Fruit fly (Drosophila melanogaster) whole organism, embryonic: Measurements from ENCODE around the gene CG12056.

Source experiments
- Aef1 ChIP-seq: fragments of 200-800 bp; sonication (Bioruptor generic); IDR thresholded peaks from 3 replicates; pipeline ENCODE4 v1.3.6; 2022; ENCODE audit warnings: missing biosample characterization, missing genetic modification characterization
- Antp ChIP-seq: fragments of 200-800 bp; sonication (Bioruptor generic); optimal IDR thresholded peaks from 3 replicates; lab custom pipeline; 2016; ENCODE audit warnings: missing biosample characterization, missing genetic modification characterization
- Awh ChIP-seq: fragments of 200-800 bp; sonication (Bioruptor generic); IDR thresholded peaks from 2 replicates; pipeline ENCODE4, ENCODE4 v1.3.6; 2022; ENCODE audit warnings: missing biosample characterization, missing genetic modification characterization
- B-H1 ChIP-seq: fragments of 200-800 bp; sonication (Bioruptor generic); IDR thresholded peaks from 3 replicates; pipeline ENCODE4 v1.3.6; 2022; ENCODE audit warnings: missing biosample characterization, missing genetic modification characterization
- CG11398 ChIP-seq: fragments of 200-800 bp; sonication (Bioruptor generic); optimal IDR thresholded peaks from 2 replicates; lab custom pipeline; 2016; ENCODE audit warnings: missing biosample characterization, missing genetic modification characterization
- CG11504 ChIP-seq: fragments of 200-800 bp; sonication (Bioruptor generic); optimal IDR thresholded peaks from 3 replicates; lab custom pipeline; 2019; ENCODE audit warnings: missing biosample characterization, mild to moderate bottlenecking, missing genetic modification characterization, moderate library complexity
- CG12071 ChIP-seq: fragments of 200-800 bp; sonication (Bioruptor generic); optimal IDR thresholded peaks from 3 replicates; lab custom pipeline; 2018; ENCODE audit warnings: missing biosample characterization, mild to moderate bottlenecking, missing genetic modification characterization
- CG12219 ChIP-seq: fragments of 200-800 bp; sonication (Bioruptor generic); optimal IDR thresholded peaks from 3 replicates; lab custom pipeline; 2018; ENCODE audit warnings: missing biosample characterization, mild to moderate bottlenecking, missing genetic modification characterization
- CG12942 ChIP-seq: fragments of 200-800 bp; sonication (Bioruptor generic); optimal IDR thresholded peaks from 3 replicates; lab custom pipeline; 2016; ENCODE audit warnings: missing biosample characterization, missing genetic modification characterization
- CG13123 ChIP-seq: fragments of 200-800 bp; sonication (Bioruptor generic); optimal IDR thresholded peaks from 2 replicates; lab custom pipeline; 2016; ENCODE audit warnings: missing biosample characterization, missing genetic modification characterization
- CG13624 ChIP-seq: fragments of 200-800 bp; sonication (Bioruptor generic); optimal IDR thresholded peaks from 2 replicates; lab custom pipeline; 2016; ENCODE audit warnings: missing biosample characterization, missing genetic modification characterization
- CG13894 ChIP-seq: fragments of 200-800 bp; sonication (Bioruptor generic); optimal IDR thresholded peaks from 3 replicates; lab custom pipeline; 2018; ENCODE audit warnings: missing biosample characterization, mild to moderate bottlenecking, missing genetic modification characterization, moderate library complexity
- CG14710 ChIP-seq: fragments of 200-800 bp; sonication (Bioruptor generic); optimal IDR thresholded peaks from 3 replicates; lab custom pipeline; 2019; ENCODE audit warnings: missing biosample characterization, mild to moderate bottlenecking, missing genetic modification characterization, moderate library complexity
- CG15479 ChIP-seq: fragments of 200-800 bp; sonication (Bioruptor generic); optimal IDR thresholded peaks from 3 replicates; lab custom pipeline; 2019; ENCODE audit warnings: missing biosample characterization, mild to moderate bottlenecking, missing genetic modification characterization, moderate library complexity
- CG15514 ChIP-seq: fragments of 200-800 bp; sonication (Bioruptor generic); optimal IDR thresholded peaks from 3 replicates; lab custom pipeline; 2017; ENCODE audit warnings: missing biosample characterization, missing genetic modification characterization, mild to moderate bottlenecking, moderate library complexity, missing genetic modification reagents
- CG15601 ChIP-seq: fragments of 200-800 bp; sonication (Bioruptor generic); optimal IDR thresholded peaks from 3 replicates; lab custom pipeline; 2019; ENCODE audit warnings: missing biosample characterization, mild to moderate bottlenecking, missing genetic modification characterization, moderate library complexity
- CG1603 ChIP-seq: fragments of 200-800 bp; sonication (Bioruptor generic); optimal IDR thresholded peaks from 2 replicates; lab custom pipeline; 2019; ENCODE audit warnings: missing biosample characterization, mild to moderate bottlenecking, missing genetic modification characterization, moderate library complexity
- CG17361 ChIP-seq: fragments of 200-800 bp; sonication (Bioruptor generic); IDR thresholded peaks from 3 replicates; pipeline ENCODE4 v1.3.6; 2022; ENCODE audit warnings: missing biosample characterization, missing genetic modification characterization
- CG2678 ChIP-seq: fragments of 200-800 bp; sonication (Bioruptor generic); optimal IDR thresholded peaks from 3 replicates; lab custom pipeline; 2019; ENCODE audit warnings: missing biosample characterization, mild to moderate bottlenecking, missing genetic modification characterization, moderate library complexity
- CG30403 ChIP-seq: fragments of 200-800 bp; sonication (Bioruptor generic); optimal IDR thresholded peaks from 3 replicates; lab custom pipeline; 2016; ENCODE audit warnings: missing biosample characterization, missing genetic modification characterization
- CG32532 ChIP-seq: fragments of 200-800 bp; sonication (Bioruptor generic); IDR thresholded peaks from 2 replicates; pipeline ENCODE4 v1.3.6; 2022; ENCODE audit warnings: missing biosample characterization, missing genetic modification characterization
- CG34376 ChIP-seq: fragments of 200-800 bp; sonication (Bioruptor generic); optimal IDR thresholded peaks from 2 replicates; lab custom pipeline; 2018; ENCODE audit warnings: missing biosample characterization, mild to moderate bottlenecking, missing genetic modification characterization
- CG4424 ChIP-seq: fragments of 200-800 bp; sonication (Bioruptor generic); optimal IDR thresholded peaks from 3 replicates; lab custom pipeline; 2016; ENCODE audit warnings: missing biosample characterization, missing genetic modification characterization
- CG6254 ChIP-seq: fragments of 200-800 bp; sonication (Bioruptor generic); optimal IDR thresholded peaks from 3 replicates; lab custom pipeline; 2017; ENCODE audit warnings: mild to moderate bottlenecking, missing biosample characterization, missing genetic modification reagents, missing genetic modification characterization
- CG6689 ChIP-seq: fragments of 200-800 bp; sonication (Bioruptor generic); IDR thresholded peaks from 2 replicates; pipeline ENCODE4 v1.3.6; 2022; ENCODE audit warnings: missing biosample characterization, missing genetic modification characterization
- CG7839 ChIP-seq: fragments of 200-800 bp; sonication (Bioruptor generic); optimal IDR thresholded peaks from 3 replicates; lab custom pipeline; 2018; ENCODE audit warnings: missing biosample characterization, mild to moderate bottlenecking, missing genetic modification characterization, moderate library complexity
- CG8924 ChIP-seq: fragments of 200-800 bp; optimal IDR thresholded peaks from 3 replicates; lab custom pipeline; 2019; ENCODE audit warnings: missing biosample characterization, mild to moderate bottlenecking, missing genetic modification characterization, moderate library complexity
- CG9215 ChIP-seq: fragments of 200-800 bp; sonication (Bioruptor generic); IDR thresholded peaks from 2 replicates; pipeline ENCODE4 v1.3.6; 2022; ENCODE audit warnings: missing biosample characterization, missing genetic modification characterization
- CG9817 ChIP-seq: fragments of 200-800 bp; sonication (Bioruptor generic); optimal IDR thresholded peaks from 2 replicates; lab custom pipeline; 2018; ENCODE audit warnings: missing biosample characterization, mild to moderate bottlenecking, missing genetic modification characterization, moderate library complexity
- D ChIP-seq, 2 experiments: fragments of 200-800 bp in 1 of 2; fragments of >200 bp in 1 of 2; sonication (Bioruptor generic) in 1 of 2; optimal IDR thresholded peaks; 2 replicates in 1 of 2; 3 replicates in 1 of 2; lab custom pipeline; 2017; ENCODE audit warnings: mild to moderate bottlenecking in 1 of 2, missing biosample characterization in 1 of 2, missing genetic modification characterization in 1 of 2, missing genetic modification reagents in 1 of 2
- Hr78 ChIP-seq, 2 experiments: fragments of 200-800 bp in 1 of 2; fragments of >200 bp in 1 of 2; sonication (Bioruptor generic) in 1 of 2; optimal IDR thresholded peaks; 2 replicates each; lab custom pipeline; 2017 to 2019; ENCODE audit warnings: missing biosample characterization in 2 of 2, missing genetic modification characterization in 2 of 2, mild to moderate bottlenecking in 1 of 2, moderate library complexity in 1 of 2
- Lpt ChIP-seq: fragments of >200 bp; optimal IDR thresholded peaks from 2 replicates; lab custom pipeline; 2018; ENCODE audit warnings: missing biosample characterization, missing genetic modification characterization
- MTF-1 ChIP-seq: fragments of 200-800 bp; sonication (Bioruptor generic); optimal IDR thresholded peaks from 2 replicates; lab custom pipeline; 2018; ENCODE audit warnings: missing biosample characterization, mild to moderate bottlenecking, missing genetic modification characterization, borderline replicate concordance
- NK7.1 ChIP-seq: fragments of 200-800 bp; sonication (Bioruptor generic); optimal IDR thresholded peaks from 3 replicates; lab custom pipeline; 2016; ENCODE audit warnings: missing biosample characterization, missing genetic modification characterization
- Pdp1 ChIP-seq, 2 experiments: fragments of 200-800 bp; sonication (Bioruptor generic); optimal IDR thresholded peaks; 3 replicates each; lab custom pipeline; 2016; ENCODE audit warnings: missing biosample characterization in 2 of 2, missing genetic modification characterization in 2 of 2, mild to moderate bottlenecking in 1 of 2, moderate library complexity in 1 of 2
- Rfx ChIP-seq: fragments of 200-800 bp; sonication (Bioruptor generic); IDR thresholded peaks from 2 replicates; pipeline ENCODE4 v1.3.6; 2022; ENCODE audit warnings: missing biosample characterization, missing genetic modification characterization
- Stat92E ChIP-seq, 3 experiments: fragments of >200 bp in 2 of 3; fragments of 200-800 bp in 1 of 3; sonication (Bioruptor generic) in 1 of 3; optimal IDR thresholded peaks; 2 replicates each; lab custom pipeline; 2017 to 2019; ENCODE audit warnings: missing biosample characterization in 3 of 3, missing genetic modification characterization in 3 of 3, mild to moderate bottlenecking in 1 of 3, moderate library complexity in 1 of 3
- ase ChIP-seq: fragments of 200-800 bp; sonication (Bioruptor generic); IDR thresholded peaks from 3 replicates; pipeline ENCODE4 v1.3.6; 2022; ENCODE audit warnings: missing biosample characterization, missing genetic modification characterization
- ci ChIP-seq: fragments of 200-800 bp; sonication (Bioruptor generic); IDR thresholded peaks from 3 replicates; pipeline ENCODE4 v1.3.6; 2022; ENCODE audit warnings: missing biosample characterization, missing genetic modification characterization
- grau ChIP-seq: fragments of 200-800 bp; optimal IDR thresholded peaks from 3 replicates; lab custom pipeline; 2019; ENCODE audit warnings: missing biosample characterization, mild to moderate bottlenecking, missing genetic modification characterization, moderate library complexity
- hbn ChIP-seq: fragments of 200-800 bp; sonication (Bioruptor generic); IDR thresholded peaks from 2 replicates; pipeline ENCODE4 v1.3.6; 2022; ENCODE audit warnings: missing biosample characterization, missing genetic modification characterization; ENCODE audit not compliant: partially characterized antibody
- lola ChIP-seq, 3 experiments: fragments of >200 bp in 2 of 3; fragments of 200-800 bp in 1 of 3; sonication (Bioruptor generic) in 1 of 3; optimal IDR thresholded peaks; 2 replicates each; lab custom pipeline; 2017 to 2019; ENCODE audit warnings: missing biosample characterization in 3 of 3, missing genetic modification characterization in 3 of 3, mild to moderate bottlenecking in 1 of 3, moderate library complexity in 1 of 3
- nmo ChIP-seq: fragments of 200-800 bp; sonication (Bioruptor generic); optimal IDR thresholded peaks from 2 replicates; lab custom pipeline; 2018; ENCODE audit warnings: missing biosample characterization, mild to moderate bottlenecking, missing genetic modification characterization, moderate library complexity
- salm ChIP-seq: fragments of 200-800 bp; sonication (Bioruptor generic); optimal IDR thresholded peaks from 2 replicates; lab custom pipeline; 2018; ENCODE audit warnings: missing biosample characterization, mild to moderate bottlenecking, missing genetic modification characterization
- sob ChIP-seq: fragments of 200-800 bp; sonication (Bioruptor generic); IDR thresholded peaks from 2 replicates; pipeline ENCODE4 v1.3.6; 2022; ENCODE audit warnings: missing biosample characterization, missing genetic modification characterization
- tgo ChIP-seq: fragments of 200-800 bp; sonication (Bioruptor generic); IDR thresholded peaks from 3 replicates; pipeline ENCODE4 v1.3.6; 2022; ENCODE audit warnings: missing biosample characterization, missing genetic modification characterization
- unpg ChIP-seq: fragments of 200-800 bp; sonication (Bioruptor generic); optimal IDR thresholded peaks from 3 replicates; lab custom pipeline; 2018; ENCODE audit warnings: missing biosample characterization, mild to moderate bottlenecking, missing genetic modification characterization, moderate library complexity
- zen2 ChIP-seq: fragments of 200-800 bp; sonication (Bioruptor generic); IDR thresholded peaks from 3 replicates; pipeline ENCODE4 v1.3.6; 2022; ENCODE audit warnings: missing biosample characterization, missing genetic modification characterization; ENCODE audit not compliant: partially characterized antibody

Gene CG12056

dm6 chrX:9193604-9194003, 1.1 kb downstream of the CG12056 start, which contains the start of gene CG12106 (continued):
- TF ChIP-seq CG2678 (peak; percentile 65), CG34376 (GFP tag; lab: Kevin White, UChicago) (peak; percentile 25), NK7.1 (GFP tag; lab: Kevin White, UChicago) (no peak), CG6254 (GFP tag; lab: Kevin White, UChicago) (peak; percentile 31), D (optimal IDR thresholded peaks at IDR 0.05; lab: Kevin White, UChicago) (no peak), D (GFP tag; optimal IDR thresholded peaks at IDR 0.05; lab: Kevin White, UChicago) (no peak), sob (GFP tag; lab: Robert Waterston, UW) (0 out of 2 replicates have a peak, but pooled peaks have one; percentile 13), lola (GFP tag; optimal IDR thresholded peaks at IDR 0.05; lab: Kevin White, UChicago) (peak in 1 of 3 experiments; percentile 27), CG12942 (GFP tag; lab: Kevin White, UChicago) (peak; percentile 34), Antp (no peak), Hr78 (GFP tag; optimal IDR thresholded peaks at IDR 0.05; lab: Kevin White, UChicago) (no peak), hbn (GFP tag; lab: Robert Waterston, UW) (no peak), CG14710 (peak; percentile 30), CG11398 (GFP tag; lab: Kevin White, UChicago) (no peak), grau (peak; percentile 98), zen2 (no peak), Awh (GFP tag; lab: Robert Waterston, UW) (no peak), CG13894 (tag; lab: Kevin White, UChicago) (no peak), CG12071 (GFP tag; lab: Kevin White, UChicago) (no peak), Stat92E (GFP tag; optimal IDR thresholded peaks at IDR 0.05; lab: Kevin White, UChicago) (no peak), CG15514 (GFP tag; lab: Kevin White, UChicago) (peak; percentile 98), tgo (peak; percentile 62; the same call in 2 of the 3 replicates), unpg (peak; percentile 59), CG1603 (tag; lab: Kevin White, UChicago) (peak; percentile 67), CG8924 (tag; lab: Kevin White, UChicago) (peak; percentile 18), CG9817 (tag; lab: Kevin White, UChicago) (peak; percentile 40), Aef1 (GFP tag; lab: Robert Waterston, UW) (peak; percentile 59; the same call in 2 of the 3 replicates), CG11504 (tag; lab: Kevin White, UChicago) (peak; percentile 60), nmo (peak; percentile 55), ci (GFP tag; lab: Robert Waterston, UW) (no peak), CG4424 (peak; percentile 23), CG7839 (tag; lab: Kevin White, UChicago) (peak; percentile 62), CG15479 (GFP tag; lab: Kevin White, UChicago) (peak; percentile 29), MTF-1 (GFP tag; lab: Kevin White, UChicago) (no peak), Rfx (GFP tag; lab: Robert Waterston, UW) (peak; percentile 69), Lpt (GFP tag; lab: Kevin White, UChicago) (no peak), CG9215 (no peak; the same call in 1 of the 2 replicates), CG13123 (GFP tag; lab: Kevin White, UChicago) (peak; percentile 20), CG15601 (peak; percentile 13), Pdp1 (GFP tag; optimal IDR thresholded peaks at IDR 0.05; lab: Kevin White, UChicago) (peak in 1 of 2 experiments; percentile 20), CG17361 (GFP tag; lab: Robert Waterston, UW) (peak; percentile 41; the same call in 1 of the 3 replicates), B-H1 (GFP tag; lab: Robert Waterston, UW) (0 out of 3 replicates have a peak, but pooled peaks have one; percentile 20), CG13624 (GFP tag; lab: Kevin White, UChicago) (peak; percentile 6), salm (no peak), CG12219 (GFP tag; lab: Kevin White, UChicago) (peak; percentile 1), CG30403 (peak; percentile 57), CG32532 (GFP tag; lab: Robert Waterston, UW) (no peak; the same call in 1 of the 2 replicates), CG6689 (peak; percentile 28; the same call in 1 of the 2 replicates), ase (no peak)
